Fruit fly (Drosophila melanogaster) S2 (cell line): ENCODE data around the gene Shawl.
A peak's percentile ranks its signal among the peaks of the same experiment; 100 is the strongest.

Experiments used
- CG8478 ChIP-seq: fragments of >200 bp; optimal IDR thresholded peaks from 2 replicates; lab custom pipeline; 2018
- CTCF ChIP-seq, 2 experiments: fragments of >200 bp; optimal IDR thresholded peaks; 2 replicates each; lab custom pipeline; 2018

The Shawl gene

DNA sequence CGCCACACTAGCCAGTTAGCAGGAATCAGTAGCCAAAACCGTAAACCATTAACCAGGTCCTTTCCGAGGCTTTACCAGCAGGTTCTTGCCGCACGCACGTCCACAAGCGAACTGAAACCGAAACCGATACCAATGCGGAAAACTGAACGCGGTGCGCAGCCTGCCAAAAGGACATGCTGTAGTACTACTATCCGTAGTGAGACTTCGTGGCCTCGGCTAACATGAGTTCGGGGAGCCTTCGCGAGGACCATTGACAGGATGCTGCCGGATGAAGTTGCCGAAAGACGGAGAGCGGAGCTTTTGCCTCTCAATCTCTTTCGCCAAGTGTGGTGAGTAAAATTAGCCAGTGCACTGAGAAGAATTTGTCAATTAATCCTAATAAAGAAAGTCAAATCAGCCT is at the start of gene Shawl:
Gene Shawl, minus strand, starts transcription at position 104 of the 400 bp plus-strand sequence.
- TF ChIP-seq CTCF (optimal IDR thresholded peaks at IDR 0.05; lab: Kevin White, UChicago) = no peak
- TF ChIP-seq CG8478 (lab: Kevin White, UChicago) = no peak

dm6 chr2L:9464455-9465063 is 49.6 kb upstream of the Shawl start:
- TF ChIP-seq CTCF (optimal IDR thresholded peaks at IDR 0.05; lab: Kevin White, UChicago) (peak in 1 of 2 experiments; percentile 49), CG8478 (lab: Kevin White, UChicago) (no peak)

DNA sequence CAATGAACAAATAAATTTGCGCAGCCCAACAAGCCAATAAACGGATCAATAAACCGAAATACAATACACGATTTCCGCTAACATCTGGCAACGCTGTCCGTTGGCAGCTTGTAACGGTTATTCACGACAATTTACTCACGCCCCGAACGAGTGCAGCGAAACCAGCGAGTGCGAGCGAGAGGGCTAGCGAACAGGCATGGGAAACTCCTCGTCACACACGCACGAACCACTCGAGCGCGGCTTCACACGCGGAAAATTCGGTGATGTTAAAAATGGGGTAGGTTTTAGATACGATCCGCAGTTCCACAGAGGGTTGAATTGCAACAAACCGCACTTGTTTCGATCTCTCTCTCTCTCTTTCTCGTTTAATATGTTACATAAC is 45.1 kb upstream of the Shawl start:
- TF ChIP-seq CG8478 (lab: Kevin White, UChicago) = no peak
- no peak for TF ChIP-seq CTCF (optimal IDR thresholded peaks at IDR 0.05; lab: Kevin White, UChicago)

DNA sequence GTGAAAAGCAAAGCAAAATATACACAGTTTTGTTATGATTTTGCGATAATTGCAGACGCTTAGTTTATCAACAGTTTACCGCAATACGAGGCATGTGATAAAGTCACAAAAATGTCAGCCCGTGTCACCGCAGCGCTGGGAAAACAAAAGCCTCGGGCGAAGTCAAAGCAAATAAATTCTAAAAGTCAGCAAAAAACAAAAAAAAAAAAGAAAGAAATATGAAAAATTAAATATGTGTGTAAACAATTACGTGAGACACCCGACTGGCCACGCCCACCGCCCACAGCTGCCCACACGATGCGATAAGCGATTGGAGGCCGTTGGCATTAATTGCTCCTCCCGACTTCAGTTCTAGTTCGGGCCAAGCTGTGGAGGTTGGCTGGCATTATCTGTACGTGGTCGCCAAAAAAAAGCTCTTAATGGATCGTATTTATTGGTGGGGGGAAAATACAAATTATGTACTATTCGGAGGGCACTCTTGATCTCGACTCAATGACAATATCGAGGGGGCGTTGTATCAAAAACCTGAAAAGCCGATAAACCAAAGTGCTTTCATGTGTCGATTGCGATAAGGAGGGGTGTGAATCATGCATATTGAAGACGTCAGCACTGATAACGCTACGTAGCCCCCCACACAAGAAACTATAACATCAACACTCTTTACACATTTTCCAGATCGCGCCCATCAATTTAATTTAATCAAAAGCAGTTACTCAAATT is 44.6 kb upstream of the Shawl start:
- TF ChIP-seq CTCF (optimal IDR thresholded peaks at IDR 0.05; lab: Kevin White, UChicago) (no peak), CG8478 (lab: Kevin White, UChicago) (no peak)

DNA sequence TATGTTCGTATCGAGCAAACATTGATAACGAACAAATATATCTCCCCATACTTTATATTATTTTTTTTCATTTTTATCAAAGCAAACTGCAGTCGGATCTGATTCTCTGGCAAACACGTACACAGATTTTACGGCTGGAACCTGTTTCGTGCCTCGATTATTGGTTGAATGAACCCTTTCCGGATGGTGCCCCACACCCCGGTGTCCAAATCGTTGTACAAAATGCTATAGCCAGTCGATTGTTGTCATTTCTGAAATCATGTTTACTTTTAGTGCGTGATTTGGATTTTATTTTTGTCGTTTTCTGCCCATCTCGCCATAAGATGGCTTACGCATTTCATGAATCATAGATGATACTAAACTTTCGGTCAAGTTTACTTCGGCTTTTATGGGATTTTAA is 42.9 kb upstream of the Shawl start:
- no peak for TF ChIP-seq CTCF (optimal IDR thresholded peaks at IDR 0.05; lab: Kevin White, UChicago)
- no peak for TF ChIP-seq CG8478 (lab: Kevin White, UChicago)

DNA sequence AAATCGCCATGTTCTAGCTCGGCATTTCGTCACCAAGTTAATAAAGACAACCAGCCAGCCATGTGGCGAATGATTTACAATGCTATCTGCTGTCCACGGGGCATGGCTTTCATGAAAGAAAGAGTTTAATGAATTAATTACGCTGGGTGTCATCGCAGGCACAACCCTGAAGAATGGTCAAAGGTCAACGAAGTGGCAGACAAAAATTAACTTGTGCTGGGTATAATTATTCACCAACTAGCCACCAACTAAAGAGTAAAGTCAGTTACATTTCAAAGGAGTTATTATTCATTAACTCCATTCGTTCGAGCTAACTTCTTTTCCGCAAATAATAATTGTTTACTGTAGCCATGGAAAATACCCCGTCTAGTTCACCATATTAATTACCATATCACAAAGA is 42.5 kb upstream of the Shawl start:
- no peak for TF ChIP-seq CG8478 (lab: Kevin White, UChicago)

DNA sequence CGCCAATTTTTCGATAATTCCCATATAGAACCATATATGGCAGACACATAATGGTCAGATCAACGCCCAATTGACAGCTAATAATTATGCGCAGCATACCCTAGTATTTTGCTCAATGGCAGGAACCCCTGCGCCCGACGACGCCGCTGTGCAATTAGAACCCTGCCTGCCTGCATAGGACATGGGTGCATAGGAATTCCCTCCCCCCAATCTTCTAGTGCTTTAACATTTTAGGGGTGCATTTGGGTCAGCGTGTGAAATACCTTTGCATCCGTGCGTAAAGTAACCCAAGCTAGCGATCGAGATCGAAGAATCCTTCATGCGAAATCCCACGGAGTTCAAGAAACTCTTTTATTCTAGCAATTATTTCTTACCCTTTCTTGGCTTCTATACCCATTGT is 40.2 kb upstream of the Shawl start:
- TF ChIP-seq CG8478 (lab: Kevin White, UChicago) (no peak), CTCF (optimal IDR thresholded peaks at IDR 0.05; lab: Kevin White, UChicago) (no peak)

DNA sequence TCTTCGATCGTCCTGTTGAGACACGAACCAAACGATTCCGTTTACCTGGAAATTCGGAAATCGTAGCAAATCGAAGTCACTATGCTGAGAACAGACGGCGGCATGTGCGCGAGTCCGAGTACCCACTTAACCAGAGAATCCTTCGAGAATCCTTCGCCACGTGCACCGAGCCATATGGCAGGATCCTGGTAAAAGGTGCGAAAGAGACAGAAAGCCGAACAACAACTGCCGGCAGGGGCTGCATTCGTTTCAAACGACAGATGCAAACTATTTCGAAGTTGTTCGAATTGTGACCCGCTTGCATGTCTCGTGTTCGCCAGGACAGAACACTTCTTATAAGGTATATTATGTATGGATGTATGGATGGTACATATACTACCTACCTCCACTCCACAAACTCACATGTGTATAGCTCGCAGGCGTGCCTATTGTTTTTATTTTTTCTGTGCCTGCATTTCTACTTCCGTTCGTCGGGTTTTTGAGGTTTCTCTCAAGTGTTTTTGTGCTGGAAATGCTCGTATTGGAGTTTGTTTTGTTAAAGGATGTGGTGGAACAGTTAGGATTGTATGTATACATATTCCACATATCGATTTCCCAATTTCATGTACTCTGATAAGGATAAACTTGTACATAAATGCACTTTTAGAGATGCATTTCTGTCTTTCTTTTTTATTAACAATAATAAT is 39.6 kb upstream of the Shawl start:
- no peak for TF ChIP-seq CTCF (optimal IDR thresholded peaks at IDR 0.05; lab: Kevin White, UChicago)
- no peak for TF ChIP-seq CG8478 (lab: Kevin White, UChicago)

DNA sequence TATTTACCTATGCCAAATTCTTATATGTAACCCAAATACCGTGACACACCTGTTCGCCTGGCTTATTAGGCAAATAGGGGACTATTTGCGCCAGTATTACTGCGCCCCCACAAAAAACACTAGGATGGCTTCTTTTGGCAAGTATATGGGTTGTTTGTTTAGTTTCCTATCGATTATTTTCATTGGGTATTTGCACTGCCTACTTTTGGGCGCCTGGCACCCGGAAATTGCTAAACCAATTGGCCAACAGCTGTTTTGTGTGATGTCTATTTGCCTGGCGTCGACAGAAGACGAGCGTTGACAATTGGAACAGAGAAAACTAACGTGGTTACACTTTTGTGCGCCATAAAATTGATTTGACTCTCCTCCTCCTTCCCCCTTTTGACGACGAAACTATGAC is 38.0 kb upstream of the Shawl start:
- TF ChIP-seq CTCF (optimal IDR thresholded peaks at IDR 0.05; lab: Kevin White, UChicago) (no peak), CG8478 (lab: Kevin White, UChicago) (no peak)

dm6 chr2L:9449257-9449972 is 34.5 kb upstream of the Shawl start:
- no peak for TF ChIP-seq CTCF (optimal IDR thresholded peaks at IDR 0.05; lab: Kevin White, UChicago)
- no peak for TF ChIP-seq CG8478 (lab: Kevin White, UChicago)

DNA sequence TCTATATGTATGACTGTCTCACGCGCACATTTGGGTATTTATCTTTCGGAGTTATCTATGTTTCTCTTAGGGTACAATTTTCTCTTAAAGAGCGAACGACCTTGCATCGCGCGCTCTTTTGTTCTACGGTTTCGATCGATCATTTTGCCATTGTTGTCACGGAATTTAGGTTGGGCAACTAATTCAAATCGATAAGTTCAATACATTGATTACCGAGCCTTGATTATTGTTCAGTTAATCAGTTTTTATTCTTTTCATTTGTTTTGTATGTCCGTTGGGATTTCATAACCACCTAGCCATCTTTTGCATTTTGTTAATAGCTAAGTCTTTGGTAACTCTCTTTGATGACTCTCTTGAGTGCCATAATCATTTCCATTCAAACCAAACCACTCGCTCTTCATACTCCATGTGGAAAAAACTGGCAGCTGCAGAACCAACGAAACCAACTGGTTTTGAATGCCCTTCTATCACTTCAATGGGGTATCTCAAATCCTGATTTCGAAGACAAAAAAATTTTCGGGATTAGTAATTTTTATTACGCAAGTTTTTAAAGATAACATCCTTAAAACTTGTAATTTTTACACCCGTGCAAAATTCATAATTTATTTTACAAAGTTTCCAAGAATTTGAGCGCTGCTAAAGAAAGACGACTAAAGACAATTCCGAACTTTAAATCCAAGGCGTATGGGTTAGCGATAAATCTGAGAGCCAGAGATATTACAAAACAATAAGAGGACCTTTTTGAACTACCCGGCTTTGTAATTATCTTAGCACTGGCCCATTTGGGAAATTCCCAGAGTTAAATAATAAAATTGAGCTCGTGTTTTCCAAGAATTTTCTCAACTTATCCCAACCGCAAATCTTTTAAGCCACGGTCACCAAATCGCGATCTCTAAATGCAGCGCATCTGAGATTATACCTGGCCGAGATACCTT is 33.6 kb upstream of the Shawl start:
- TF ChIP-seq CTCF (optimal IDR thresholded peaks at IDR 0.05; lab: Kevin White, UChicago) (no peak), CG8478 (lab: Kevin White, UChicago) (no peak)

dm6 chr2L:9447816-9448215 is 32.9 kb upstream of the Shawl start:
- TF ChIP-seq CG8478 (lab: Kevin White, UChicago) = no peak
- no peak for TF ChIP-seq CTCF (optimal IDR thresholded peaks at IDR 0.05; lab: Kevin White, UChicago)

- TF ChIP-seq CTCF (optimal IDR thresholded peaks at IDR 0.05; lab: Kevin White, UChicago) = no peak
- TF ChIP-seq CG8478 (lab: Kevin White, UChicago) = no peak
Observed at dm6 chr2L:9446398-9446945, 31.5 kb upstream of the Shawl start.
